Worm (Caenorhabditis elegans) whole organism, L4/young adult: ENCODE data around the gene Y39F10A.3.

Experiments used
- W03F9.2 ChIP-seq: fragments of 150-350 bp; optimal IDR thresholded peaks from 2 replicates; lab custom pipeline; 2014; ENCODE audit warnings: missing biosample characterization, missing genetic modification characterization
- dao-5 ChIP-seq: sonication (generic microtip); optimal IDR thresholded peaks from 2 replicates; lab custom pipeline; 2016; ENCODE audit warnings: missing genotype, missing genetic modification characterization, moderate library complexity, missing compliant biosample characterization
- him-1 ChIP-seq: sonication (generic microtip); optimal IDR thresholded peaks from 2 replicates; lab custom pipeline; 2016; ENCODE audit warnings: missing genotype, missing genetic modification reagents, missing genetic modification characterization, missing compliant biosample characterization

Gene Y39F10A.3

ce11 chrII:756161-756560 is 26.6 kb downstream of the Y39F10A.3 start:
- TF ChIP-seq W03F9.2 (tag; lab: Kevin White, UChicago), result no peak
- no peak for TF ChIP-seq him-1 (tag; lab: Kevin White, UChicago)
- TF ChIP-seq dao-5 (tag; lab: Kevin White, UChicago), result no peak

ce11 chrII:754971-755370 is 27.8 kb downstream of the Y39F10A.3 start:
- TF ChIP-seq him-1 (tag; lab: Kevin White, UChicago) (no peak), W03F9.2 (tag; lab: Kevin White, UChicago) (no peak), dao-5 (tag; lab: Kevin White, UChicago) (no peak)

- no peak for TF ChIP-seq him-1 (tag; lab: Kevin White, UChicago)
- TF ChIP-seq dao-5 (tag; lab: Kevin White, UChicago), result no peak
- TF ChIP-seq W03F9.2 (tag; lab: Kevin White, UChicago), result no peak
Measured at ce11 chrII:753469-753868, 29.3 kb downstream of the Y39F10A.3 start.

- TF ChIP-seq him-1 (tag; lab: Kevin White, UChicago) (no peak), W03F9.2 (tag; lab: Kevin White, UChicago) (no peak), dao-5 (tag; lab: Kevin White, UChicago) (no peak)
Measured at ce11 chrII:751850-752249, 31.0 kb downstream of the Y39F10A.3 start.

- TF ChIP-seq him-1 (tag; lab: Kevin White, UChicago) (no peak), dao-5 (tag; lab: Kevin White, UChicago) (no peak), W03F9.2 (tag; lab: Kevin White, UChicago) (no peak)
Measured at ce11 chrII:750155-750554, 32.6 kb downstream of the Y39F10A.3 start, which contains the start of gene snt-6. Gene snt-6 (minus strand): TSS chrII:750212.

ce11 chrII:740808-741207 is 42.0 kb downstream of the Y39F10A.3 start, which contains the start of gene fbxc-48:
Gene fbxc-48 (minus strand): TSS chrII:740908.
- no peak for TF ChIP-seq dao-5 (tag; lab: Kevin White, UChicago)
- TF ChIP-seq W03F9.2 (tag; lab: Kevin White, UChicago), result no peak
- TF ChIP-seq him-1 (tag; lab: Kevin White, UChicago), result no peak

ce11 chrII:732393-732792 is 50.4 kb downstream of the Y39F10A.3 start:
- no peak for TF ChIP-seq dao-5 (tag; lab: Kevin White, UChicago)
- TF ChIP-seq W03F9.2 (tag; lab: Kevin White, UChicago), result no peak
- no peak for TF ChIP-seq him-1 (tag; lab: Kevin White, UChicago)
